Fruit fly (Drosophila melanogaster) S2 (cell line): ENCODE results near the gene CG4854.

ENCODE experiments used
- CG8478 ChIP-seq: fragments of >200 bp; optimal IDR thresholded peaks from 2 replicates; lab custom pipeline; 2018
- CTCF ChIP-seq, 2 experiments: fragments of >200 bp; optimal IDR thresholded peaks; 2 replicates each; lab custom pipeline; 2018

The CG4854 gene

DNA sequence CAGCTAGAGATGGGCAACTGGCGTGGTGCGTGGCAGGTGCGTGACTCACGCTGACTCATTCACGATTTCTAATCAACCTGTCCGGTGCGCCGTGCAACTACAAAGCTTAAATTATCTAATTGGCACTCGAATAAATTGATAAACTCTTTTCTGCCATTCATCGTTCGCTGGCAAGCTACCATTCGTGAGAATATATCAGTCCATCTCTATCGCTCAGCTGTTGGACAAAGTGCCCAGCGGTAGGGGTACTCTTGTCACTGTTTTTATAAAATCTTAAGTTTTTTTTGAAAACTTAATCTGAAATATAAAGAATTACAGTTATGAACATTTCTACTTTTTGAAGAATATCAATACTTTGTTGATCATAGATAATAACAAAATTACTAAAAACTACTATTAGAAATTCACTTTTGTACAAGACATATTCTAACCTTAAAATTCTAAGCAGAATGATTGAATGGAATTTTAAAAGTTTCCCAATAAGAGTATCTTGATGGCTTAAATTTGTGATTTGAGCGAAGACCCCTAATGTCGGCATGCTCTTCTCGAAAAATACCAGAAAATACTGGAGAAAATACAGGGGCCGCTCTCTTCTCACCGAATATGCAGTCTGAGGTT, 6.6 kb upstream of the CG4854 start, which contains the start of the genes PIG-L and psidin:
Gene PIG-L (minus strand): TSS at position 187 of the 618 bp plus-strand sequence.
Gene psidin (plus strand): TSS at position 553 of the 618 bp plus-strand sequence.
- TF ChIP-seq CG8478 (lab: Kevin White, UChicago) (no peak), CTCF (optimal IDR thresholded peaks at IDR 0.05; lab: Kevin White, UChicago) (no peak)

- TF ChIP-seq CTCF (optimal IDR thresholded peaks at IDR 0.05; lab: Kevin White, UChicago), result no peak
- no peak for TF ChIP-seq CG8478 (lab: Kevin White, UChicago)
Observed at dm6 chr3R:20031043-20031763, 3.3 kb downstream of the CG4854 start, which contains the start of gene trem. trem (minus strand) TSS chr3R:20031309.

dm6 chr3R:20031764-20032079, 3.9 kb downstream of the CG4854 start, which contains the start of gene idc:
idc (plus strand) TSS chr3R:20031823.
- no peak for TF ChIP-seq CTCF (optimal IDR thresholded peaks at IDR 0.05; lab: Kevin White, UChicago)
- no peak for TF ChIP-seq CG8478 (lab: Kevin White, UChicago)

DNA sequence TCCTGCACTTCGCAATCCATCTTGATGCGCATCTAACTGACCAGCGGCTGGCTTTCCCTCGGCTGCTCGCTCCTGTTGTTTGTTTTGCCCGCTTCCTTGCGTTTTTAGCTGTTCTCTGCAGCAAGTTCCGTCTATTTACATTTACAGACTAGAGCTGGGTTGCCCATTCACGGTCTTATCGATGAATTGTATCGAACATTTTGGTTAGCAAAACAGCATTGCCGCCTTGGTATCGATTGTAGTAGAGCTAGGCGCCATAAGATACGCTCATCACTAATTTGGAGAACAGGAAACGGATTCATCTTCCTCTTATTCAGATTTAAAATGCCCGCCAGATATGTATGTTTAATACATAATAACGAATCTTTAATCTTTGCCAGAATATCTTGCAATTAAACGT, 8.0 kb downstream of the CG4854 start, which contains the start of gene Regnase-1:
Gene Regnase-1 (minus strand): TSS at position 170 of the 400 bp plus-strand sequence.
- TF ChIP-seq CTCF (optimal IDR thresholded peaks at IDR 0.05; lab: Kevin White, UChicago) (no peak), CG8478 (lab: Kevin White, UChicago) (no peak)

dm6 chr3R:20042457-20042856, 14.6 kb downstream of the CG4854 start, which contains the start of the genes CG33934 and Indy-2:
CG33934 (plus strand) TSS chr3R:20042757.
Indy-2 (plus strand) TSS chr3R:20042757.
- no peak for TF ChIP-seq CG8478 (lab: Kevin White, UChicago)

DNA sequence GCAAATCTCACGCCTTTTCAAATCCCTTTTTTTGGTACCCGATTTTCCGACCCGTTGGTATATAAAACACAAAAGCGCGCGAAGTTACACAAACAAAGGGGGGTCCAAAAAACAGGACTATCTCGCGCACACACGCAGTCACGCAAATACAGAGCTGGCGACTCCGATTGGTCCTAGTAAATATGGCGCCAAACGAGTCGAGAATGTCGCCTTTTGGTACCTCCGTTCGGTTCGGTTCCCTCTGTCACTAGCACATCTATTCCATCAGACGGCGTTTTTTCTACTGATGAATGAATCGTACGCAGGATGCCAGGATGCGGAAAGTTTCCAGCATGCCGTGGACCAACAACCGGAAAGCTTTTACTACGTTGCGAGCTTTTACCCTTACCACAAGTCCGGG, 28.0 kb downstream of the CG4854 start, which contains the start of gene CG17193:
Gene CG17193 (minus strand): TSS at position 289 of the 400 bp plus-strand sequence.
- no peak for TF ChIP-seq CG8478 (lab: Kevin White, UChicago)
- no peak for TF ChIP-seq CTCF (optimal IDR thresholded peaks at IDR 0.05; lab: Kevin White, UChicago)

DNA sequence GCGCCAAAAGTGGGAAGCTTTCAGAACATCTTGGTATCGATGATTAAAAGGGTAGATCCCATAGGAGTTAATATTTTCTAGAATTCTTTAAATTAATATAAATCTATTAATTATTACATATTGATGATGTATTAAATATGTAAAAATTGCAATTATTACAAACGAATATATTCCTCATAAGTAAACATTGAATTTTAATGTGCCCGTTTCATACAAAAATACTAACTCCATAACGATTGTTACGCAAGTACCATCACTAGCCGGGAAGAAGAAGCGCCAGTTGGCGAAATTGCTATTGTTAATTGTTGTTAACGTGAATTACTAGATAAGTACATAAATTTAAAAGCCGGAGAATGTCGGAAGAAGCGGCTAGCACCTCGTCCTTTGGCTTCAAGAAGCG, 29.6 kb downstream of the CG4854 start, which contains the start of gene mdlc:
Gene mdlc (plus strand): TSS at position 248 of the 400 bp plus-strand sequence.
- peak in 1 of 2 experiments; percentile 14 for TF ChIP-seq CTCF (optimal IDR thresholded peaks at IDR 0.05; lab: Kevin White, UChicago)
- no peak for TF ChIP-seq CG8478 (lab: Kevin White, UChicago)

DNA sequence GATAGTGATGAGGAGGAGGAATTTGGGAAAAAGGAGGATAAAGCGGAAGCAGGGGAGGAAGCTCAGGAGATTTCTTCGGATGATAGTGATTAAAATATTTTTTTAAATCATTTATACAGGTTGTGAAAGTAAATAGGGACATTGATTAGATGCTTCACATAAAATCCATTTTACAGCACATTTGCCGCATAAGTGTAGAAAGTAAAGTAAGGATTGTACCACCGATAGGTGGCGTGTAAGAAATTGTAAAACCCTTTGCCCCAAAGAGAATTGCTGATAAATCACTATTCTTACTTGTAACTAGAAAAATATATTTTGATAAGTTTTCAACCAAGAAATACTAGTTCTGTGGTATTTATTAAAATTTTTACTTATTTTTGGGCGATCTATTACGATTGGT, 31.1 kb downstream of the CG4854 start:
- TF ChIP-seq CG8478 (lab: Kevin White, UChicago) (no peak), CTCF (optimal IDR thresholded peaks at IDR 0.05; lab: Kevin White, UChicago) (peak; percentile 76 to 88)

DNA sequence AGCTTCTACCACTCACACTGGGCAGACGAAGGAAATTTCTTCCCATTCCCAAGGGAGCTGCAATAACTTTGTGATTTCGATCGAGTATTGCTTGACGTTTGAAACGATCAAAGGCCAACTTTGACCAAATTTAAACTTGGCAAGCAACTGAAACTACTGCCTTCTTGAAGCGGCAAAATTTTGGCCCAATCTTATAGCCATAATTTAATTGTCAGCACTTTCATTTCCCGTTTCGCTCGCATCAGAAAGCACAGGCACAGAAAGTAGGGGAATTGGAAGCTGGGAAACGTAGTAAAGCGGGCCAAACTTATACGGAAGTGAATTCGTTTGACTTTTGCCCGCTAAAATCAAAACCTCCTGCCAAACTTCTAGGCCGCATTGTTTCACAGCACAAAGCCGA, 31.8 kb downstream of the CG4854 start, which contains the start of gene CG4390:
Gene CG4390 (minus strand): TSS at position 101 of the 400 bp plus-strand sequence.
- TF ChIP-seq CG8478 (lab: Kevin White, UChicago) (no peak), CTCF (optimal IDR thresholded peaks at IDR 0.05; lab: Kevin White, UChicago) (no peak)

dm6 chr3R:20066435-20066834, 38.6 kb downstream of the CG4854 start:
- peak; percentile 56 for TF ChIP-seq CTCF (optimal IDR thresholded peaks at IDR 0.05; lab: Kevin White, UChicago)
- no peak for TF ChIP-seq CG8478 (lab: Kevin White, UChicago)
